Fruit fly (Drosophila melanogaster): ENCODE measurements around the gene fig.

- TF ChIP-seq Lpt (GFP tag; optimal IDR thresholded peaks at IDR 0.05), result no peak
- no peak for TF ChIP-seq Blimp-1 (GFP tag; optimal IDR thresholded peaks at IDR 0.05)
- no peak for TF ChIP-seq Hr38 (GFP tag; optimal IDR thresholded peaks at IDR 0.05)
- TF ChIP-seq salr (GFP tag; optimal IDR thresholded peaks at IDR 0.05), result no peak
- TF ChIP-seq OdsH (GFP tag; optimal IDR thresholded peaks at IDR 0.05), result no peak
- no peak for TF ChIP-seq CG8319 (GFP tag; optimal IDR thresholded peaks at IDR 0.05)
- no peak for TF ChIP-seq net (GFP tag; optimal IDR thresholded peaks at IDR 0.05)
- no peak for TF ChIP-seq CG6276 (GFP tag; optimal IDR thresholded peaks at IDR 0.05)
- no peak for TF ChIP-seq Sox102F (GFP tag; optimal IDR thresholded peaks at IDR 0.05)
- TF ChIP-seq CG6808 (GFP tag; optimal IDR thresholded peaks at IDR 0.05), result no peak
- no peak for TF ChIP-seq acj6 (GFP tag; optimal IDR thresholded peaks at IDR 0.05)
- no peak for TF ChIP-seq CG7368 (GFP tag; optimal IDR thresholded peaks at IDR 0.05)
- TF ChIP-seq Gug (GFP tag; IDR thresholded peaks at IDR 0.05), result no peak
- TF ChIP-seq CG10669 (GFP tag; optimal IDR thresholded peaks at IDR 0.05), result no peak
These were observed 31.5 kb downstream of the fig start, which contains the start of the genes ATPsyngamma and yata for dm6 chr3R:29748591-29749303.

Data from whole organism, prepupa.